Worm (Caenorhabditis elegans) whole organism, mixed stage, embryonic: ENCODE measurements around the gene cwp-2.

Experiments
- M03D4.4 ChIP-seq: sonication (generic microtip); optimal IDR thresholded peaks from 2 replicates; lab custom pipeline; 2017; ENCODE audit warnings: mild to moderate bottlenecking, missing genetic modification characterization, missing compliant biosample characterization
- blmp-1 ChIP-seq: fragments of 150-350 bp; optimal IDR thresholded peaks from 2 replicates; lab custom pipeline; 2014; ENCODE audit warnings: missing biosample characterization, missing genetic modification characterization
- ceh-39 ChIP-seq: fragments of 150-350 bp; optimal IDR thresholded peaks from 2 replicates; lab custom pipeline; 2014; ENCODE audit warnings: missing biosample characterization, missing genetic modification characterization
- ceh-43 ChIP-seq: fragments of 200-800 bp; sonication (Bioruptor generic); optimal IDR thresholded peaks from 2 replicates; lab custom pipeline; 2018; ENCODE audit warnings: mild to moderate bottlenecking, missing genetic modification characterization, moderate library complexity, missing compliant biosample characterization
- ces-1 ChIP-seq: fragments of 150-350 bp; optimal IDR thresholded peaks from 2 replicates; lab custom pipeline; 2014; ENCODE audit warnings: missing biosample characterization, missing genetic modification reagents, missing genetic modification characterization
- cnd-1 ChIP-seq: fragments of 200-800 bp; sonication (Bioruptor generic); optimal IDR thresholded peaks from 2 replicates; lab custom pipeline; 2018; ENCODE audit warnings: mild to moderate bottlenecking, missing genetic modification characterization, missing compliant biosample characterization
- drap-1 ChIP-seq: fragments of 200-800 bp; sonication (Bioruptor generic); optimal IDR thresholded peaks from 3 replicates; lab custom pipeline; 2018; ENCODE audit warnings: mild to moderate bottlenecking, missing genetic modification characterization, missing compliant biosample characterization
- elt-1 ChIP-seq: sonication (generic microtip); optimal IDR thresholded peaks from 2 replicates; lab custom pipeline; 2017; ENCODE audit warnings: missing genetic modification characterization, mild to moderate bottlenecking, missing compliant biosample characterization, antibody characterized with exemption, moderate library complexity, borderline replicate concordance; ENCODE audit not compliant: insufficient read depth
- elt-3 ChIP-seq: fragments of 150-350 bp; optimal IDR thresholded peaks from 2 replicates; lab custom pipeline; 2014; ENCODE audit warnings: missing biosample characterization, missing genetic modification characterization
- flh-1 ChIP-seq: fragments of 200-800 bp; sonication (Bioruptor generic); optimal IDR thresholded peaks from 2 replicates; lab custom pipeline; 2018; ENCODE audit warnings: mild to moderate bottlenecking, missing genetic modification characterization, moderate library complexity, missing compliant biosample characterization
- ham-2 ChIP-seq: fragments of 200-800 bp; sonication (Bioruptor generic); optimal IDR thresholded peaks from 2 replicates; lab custom pipeline; 2018; ENCODE audit warnings: mild to moderate bottlenecking, missing genetic modification characterization, missing compliant biosample characterization
- hlh-1 ChIP-seq: fragments of 150-350 bp; optimal IDR thresholded peaks from 2 replicates; lab custom pipeline; 2014; ENCODE audit warnings: missing biosample characterization, missing genetic modification reagents, missing genetic modification characterization
- lin-13 ChIP-seq: fragments of 150-350 bp; optimal IDR thresholded peaks from 2 replicates; lab custom pipeline; 2014; ENCODE audit warnings: missing biosample characterization, missing genetic modification characterization
- lin-32 ChIP-seq: fragments of 200-800 bp; sonication (Bioruptor generic); optimal IDR thresholded peaks from 2 replicates; lab custom pipeline; 2018; ENCODE audit warnings: mild to moderate bottlenecking, missing genetic modification characterization, missing compliant biosample characterization
- lsy-2 ChIP-seq: fragments of 150-350 bp; optimal IDR thresholded peaks from 2 replicates; lab custom pipeline; 2014; ENCODE audit warnings: missing biosample characterization, missing genetic modification characterization
- mab-5 ChIP-seq: fragments of 150-350 bp; optimal IDR thresholded peaks from 2 replicates; lab custom pipeline; 2014; ENCODE audit warnings: missing biosample characterization, missing genetic modification characterization
- mep-1 ChIP-seq: fragments of 150-350 bp; optimal IDR thresholded peaks from 2 replicates; lab custom pipeline; 2017; ENCODE audit warnings: missing biosample characterization, missing genetic modification reagents, missing genetic modification characterization, inconsistent platforms
- mls-2 ChIP-seq: sonication (generic microtip); optimal IDR thresholded peaks from 2 replicates; lab custom pipeline; 2016; ENCODE audit warnings: mild to moderate bottlenecking, missing genetic modification characterization, moderate library complexity, missing compliant biosample characterization
- nhr-12 ChIP-seq: fragments of 150-350 bp; optimal IDR thresholded peaks from 2 replicates; lab custom pipeline; 2014; ENCODE audit warnings: missing biosample characterization, missing genetic modification characterization
- nhr-237 ChIP-seq: fragments of 150-350 bp; optimal IDR thresholded peaks from 2 replicates; lab custom pipeline; 2014; ENCODE audit warnings: missing biosample characterization, missing genetic modification characterization
- nhr-28 ChIP-seq: fragments of 150-350 bp; optimal IDR thresholded peaks from 2 replicates; lab custom pipeline; 2014; ENCODE audit warnings: missing biosample characterization, missing genetic modification characterization
- nhr-76 ChIP-seq: sonication (generic microtip); optimal IDR thresholded peaks from 2 replicates; lab custom pipeline; 2017; ENCODE audit warnings: missing biosample characterization, missing genetic modification characterization
- snpc-4 ChIP-seq: fragments of 150-350 bp; optimal IDR thresholded peaks from 2 replicates; lab custom pipeline; 2014; ENCODE audit warnings: missing biosample characterization, missing genetic modification characterization
- sptf-1 ChIP-seq: sonication (generic microtip); optimal IDR thresholded peaks from 2 replicates; lab custom pipeline; 2017; ENCODE audit warnings: mild to moderate bottlenecking, missing genetic modification characterization, moderate library complexity, missing compliant biosample characterization
- tbx-8 ChIP-seq: fragments of 200-800 bp; sonication (Bioruptor generic); optimal IDR thresholded peaks from 2 replicates; lab custom pipeline; 2018; ENCODE audit warnings: mild to moderate bottlenecking, missing genetic modification characterization, moderate library complexity, missing compliant biosample characterization
- unc-120 ChIP-seq: sonication (generic microtip); optimal IDR thresholded peaks from 2 replicates; lab custom pipeline; 2017; ENCODE audit warnings: missing genetic modification characterization, missing compliant biosample characterization; ENCODE audit not compliant: poor library complexity, severe bottlenecking
- unc-39 ChIP-seq: fragments of 150-350 bp; optimal IDR thresholded peaks from 2 replicates; lab custom pipeline; 2014; ENCODE audit warnings: missing biosample characterization, missing genetic modification characterization
- unc-62 ChIP-seq: fragments of 150-350 bp; optimal IDR thresholded peaks from 2 replicates; lab custom pipeline; 2014; ENCODE audit warnings: missing biosample characterization, missing genetic modification reagents, missing genetic modification characterization
- zip-8 ChIP-seq: fragments of 150-350 bp; optimal IDR thresholded peaks from 2 replicates; lab custom pipeline; 2014; ENCODE audit warnings: missing biosample characterization, missing genetic modification characterization
- ztf-11 ChIP-seq: fragments of 150-350 bp; optimal IDR thresholded peaks from 2 replicates; lab custom pipeline; 2014; ENCODE audit warnings: missing biosample characterization, missing genetic modification characterization

Gene cwp-2

ce11 chrV:4862737-4863136 is 20.3 kb upstream of the cwp-2 start, which contains the start of gene C37H5.13:
Gene C37H5.13 (minus strand): TSS chrV:4862965.
- TF ChIP-seq elt-3 (tag; lab: Kevin White, UChicago) (no peak), ceh-39 (no peak), sptf-1 (no peak), unc-39 (tag; lab: Kevin White, UChicago) (no peak), drap-1 (GFP tag; lab: Kevin White, UChicago) (no peak), zip-8 (tag; lab: Kevin White, UChicago) (peak; percentile 43), mls-2 (tag; lab: Kevin White, UChicago) (no peak)

- peak; percentile 39 for TF ChIP-seq ces-1 (GFP tag; lab: Kevin White, UChicago)
- TF ChIP-seq lin-32 (GFP tag; lab: Kevin White, UChicago) = no peak
- peak; percentile 13 for TF ChIP-seq mep-1 (tag; lab: Kevin White, UChicago)
- TF ChIP-seq unc-120 (tag; lab: Kevin White, UChicago) = peak; percentile 20
- TF ChIP-seq unc-62 (GFP tag; lab: Kevin White, UChicago) = peak; percentile 37
- TF ChIP-seq zip-8 (tag; lab: Kevin White, UChicago) = no peak
- no peak for TF ChIP-seq mab-5 (tag; lab: Kevin White, UChicago)
- peak; percentile 12 for TF ChIP-seq sptf-1
- TF ChIP-seq, all 35 proteins: peak for 5
Observed at ce11 chrV:4860525-4860924, 18.1 kb upstream of the cwp-2 start.

ce11 chrV:4857561-4857960 is 15.1 kb upstream of the cwp-2 start:
- TF ChIP-seq drap-1 (GFP tag; lab: Kevin White, UChicago) (no peak), nhr-237 (no peak), ceh-43 (GFP tag; lab: Kevin White, UChicago) (no peak), nhr-28 (tag; lab: Kevin White, UChicago) (no peak), elt-3 (tag; lab: Kevin White, UChicago) (no peak), lin-32 (GFP tag; lab: Kevin White, UChicago) (no peak), snpc-4 (tag; lab: Kevin White, UChicago) (no peak), M03D4.4 (no peak), mls-2 (tag; lab: Kevin White, UChicago) (no peak), unc-120 (tag; lab: Kevin White, UChicago) (no peak), blmp-1 (tag; lab: Kevin White, UChicago) (no peak), unc-62 (GFP tag; lab: Kevin White, UChicago) (no peak)

- no peak for TF ChIP-seq nhr-237
- TF ChIP-seq nhr-12 (tag; lab: Kevin White, UChicago) = no peak
- TF ChIP-seq mab-5 (tag; lab: Kevin White, UChicago) = no peak
- TF ChIP-seq blmp-1 (tag; lab: Kevin White, UChicago) = no peak
- no peak for TF ChIP-seq tbx-8 (GFP tag; lab: Kevin White, UChicago)
- TF ChIP-seq ceh-39 = no peak
- TF ChIP-seq M03D4.4 = no peak
- TF ChIP-seq elt-1 (tag; lab: Kevin White, UChicago) = no peak
- TF ChIP-seq ham-2 (GFP tag; lab: Kevin White, UChicago) = no peak
- TF ChIP-seq ztf-11 = no peak
- no peak for TF ChIP-seq flh-1
- TF ChIP-seq mls-2 (tag; lab: Kevin White, UChicago) = no peak
- TF ChIP-seq mep-1 (tag; lab: Kevin White, UChicago) = no peak
- no peak for TF ChIP-seq snpc-4 (tag; lab: Kevin White, UChicago)
- TF ChIP-seq sptf-1 = no peak
- TF ChIP-seq ceh-43 (GFP tag; lab: Kevin White, UChicago) = no peak
- TF ChIP-seq lin-32 (GFP tag; lab: Kevin White, UChicago) = no peak
- no peak for TF ChIP-seq lin-13 (tag; lab: Kevin White, UChicago)
- TF ChIP-seq hlh-1 (tag; lab: Kevin White, UChicago) = no peak
- no peak for TF ChIP-seq cnd-1 (tag; lab: Kevin White, UChicago)
- TF ChIP-seq, all 35 proteins: peak for 0
Observed at ce11 chrV:4851969-4852368, 9.5 kb upstream of the cwp-2 start.

- no peak for TF ChIP-seq blmp-1 (tag; lab: Kevin White, UChicago)
- TF ChIP-seq nhr-76 (tag; lab: Kevin White, UChicago) = no peak
- no peak for TF ChIP-seq ham-2 (GFP tag; lab: Kevin White, UChicago)
- no peak for TF ChIP-seq lin-32 (GFP tag; lab: Kevin White, UChicago)
- no peak for TF ChIP-seq lsy-2 (tag; lab: Kevin White, UChicago)
- TF ChIP-seq elt-3 (tag; lab: Kevin White, UChicago) = no peak
- no peak for TF ChIP-seq ceh-43 (GFP tag; lab: Kevin White, UChicago)
- TF ChIP-seq drap-1 (GFP tag; lab: Kevin White, UChicago) = no peak
- TF ChIP-seq flh-1 = no peak
- no peak for TF ChIP-seq sptf-1
Observed at ce11 chrV:4851138-4851537, 8.7 kb upstream of the cwp-2 start, which contains the start of gene nex-4. Gene nex-4 (plus strand): TSS chrV:4851438.
